Worm (Caenorhabditis elegans): ENCODE results near the gene srj-23.
A peak's percentile ranks its signal among the peaks of the same experiment; 100 is the strongest.

DNA sequence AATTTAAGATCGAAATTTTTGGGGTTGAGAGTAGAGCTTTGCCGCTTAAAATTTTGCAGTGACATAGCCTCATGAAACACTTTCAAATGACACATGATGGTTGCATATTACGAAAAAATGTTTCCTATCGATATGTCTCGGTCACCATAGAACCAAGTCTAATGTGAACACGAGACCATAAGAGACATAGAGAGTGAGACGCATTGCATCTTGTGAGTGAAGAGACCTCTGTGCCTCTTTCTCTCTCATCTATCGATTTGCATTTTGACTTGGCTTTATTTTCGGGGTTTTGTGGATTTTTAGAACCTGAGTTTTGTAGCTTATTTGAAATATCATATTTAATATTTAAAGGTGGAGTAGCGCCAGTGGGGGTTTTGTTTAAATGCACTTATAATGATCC is 15.5 kb downstream of the srj-23 start:
- TF ChIP-seq nfya-1 (tag; optimal IDR thresholded peaks at IDR 0.05; ENCODE audit: borderline replicate concordance, insufficient read depth) (no peak), hmg-1.2 (GFP tag; IDR thresholded peaks at IDR 0.05) (peak; percentile 34; the same call in 1 of the 2 replicates), lin-40 (tag; optimal IDR thresholded peaks at IDR 0.05) (no peak), rec-8 (tag; optimal IDR thresholded peaks at IDR 0.05) (no peak), ceh-40 (GFP tag; IDR thresholded peaks at IDR 0.05) (no peak), nhr-27 (tag; optimal IDR thresholded peaks at IDR 0.05) (no peak), xnd-1 (tag; optimal IDR thresholded peaks at IDR 0.05) (no peak), ztf-25 (GFP tag; IDR thresholded peaks at IDR 0.05) (no peak), ama-1 (optimal IDR thresholded peaks at IDR 0.05) (no peak), ama-1 (GFP tag; optimal IDR thresholded peaks at IDR 0.05) (no peak), efl-1 (GFP tag; optimal IDR thresholded peaks at IDR 0.05) (no peak), dpff-1 (tag; optimal IDR thresholded peaks at IDR 0.05) (no peak)
